Fruit fly (Drosophila melanogaster) whole organism, adult: ENCODE data around the gene CLIP-190.

Source experiments
- CG7101 ChIP-seq: fragments of 200-800 bp; sonication (Bioruptor generic); optimal IDR thresholded peaks from 2 replicates; lab custom pipeline; 2018; ENCODE audit warnings: missing biosample characterization, mild to moderate bottlenecking, missing genetic modification characterization, moderate library complexity
- Crg-1 ChIP-seq: fragments of 200-800 bp; sonication (Bioruptor generic); optimal IDR thresholded peaks from 2 replicates; lab custom pipeline; 2016; ENCODE audit warnings: missing biosample characterization, missing genetic modification characterization
- Hr96 ChIP-seq: fragments of 200-800 bp; sonication (Bioruptor generic); optimal IDR thresholded peaks from 2 replicates; lab custom pipeline; 2016; ENCODE audit warnings: missing biosample characterization, missing genetic modification characterization
- Mnt ChIP-seq: fragments of 200-800 bp; sonication (Bioruptor generic); optimal IDR thresholded peaks from 2 replicates; lab custom pipeline; 2016; ENCODE audit warnings: missing biosample characterization, mild to moderate bottlenecking, missing genetic modification characterization
- cnc ChIP-seq, 2 experiments: fragments of >200 bp; optimal IDR thresholded peaks; 2 replicates each; lab custom pipeline; 2017
- tj ChIP-seq: fragments of 200-800 bp; sonication (Bioruptor generic); optimal IDR thresholded peaks from 3 replicates; lab custom pipeline; 2017; ENCODE audit warnings: missing biosample characterization, mild to moderate bottlenecking, missing genetic modification characterization, moderate library complexity
- toe ChIP-seq: fragments of 200-800 bp; sonication (Bioruptor generic); optimal IDR thresholded peaks from 2 replicates; lab custom pipeline; 2016; ENCODE audit warnings: missing biosample characterization, missing genetic modification characterization

DNA sequence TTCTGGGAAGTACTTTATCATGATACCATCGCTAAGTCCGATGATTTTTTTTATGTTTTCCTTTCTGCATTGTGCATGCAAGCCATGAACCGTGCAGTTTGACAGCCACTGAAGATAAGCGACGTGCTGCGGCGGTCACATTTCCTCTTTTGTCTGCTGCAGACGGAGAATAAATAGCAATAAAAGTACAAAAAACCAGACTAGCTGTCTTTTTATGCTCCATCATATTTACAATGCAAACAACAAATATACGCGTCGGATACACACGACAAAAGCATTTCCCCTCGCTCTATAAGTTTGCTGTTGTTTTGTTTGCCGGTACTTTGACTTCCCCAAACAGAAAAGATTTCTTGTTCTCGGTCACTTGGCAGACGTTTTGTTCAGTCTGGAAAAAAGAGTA lies 4.7 kb upstream of the CLIP-190 start:
- no peak for TF ChIP-seq Hr96 (GFP tag; lab: Kevin White, UChicago)
- TF ChIP-seq CG7101, result no peak
- TF ChIP-seq cnc (optimal IDR thresholded peaks at IDR 0.05; lab: Kevin White, UChicago), result no peak
- TF ChIP-seq Crg-1, result no peak
- no peak for TF ChIP-seq tj (GFP tag; lab: Kevin White, UChicago)
- no peak for TF ChIP-seq Mnt (GFP tag; lab: Kevin White, UChicago)
- TF ChIP-seq toe (GFP tag; lab: Kevin White, UChicago), result no peak
